Fruit fly (Drosophila melanogaster): ENCODE measurements around the gene CG5381.

The CG5381 gene

DNA sequence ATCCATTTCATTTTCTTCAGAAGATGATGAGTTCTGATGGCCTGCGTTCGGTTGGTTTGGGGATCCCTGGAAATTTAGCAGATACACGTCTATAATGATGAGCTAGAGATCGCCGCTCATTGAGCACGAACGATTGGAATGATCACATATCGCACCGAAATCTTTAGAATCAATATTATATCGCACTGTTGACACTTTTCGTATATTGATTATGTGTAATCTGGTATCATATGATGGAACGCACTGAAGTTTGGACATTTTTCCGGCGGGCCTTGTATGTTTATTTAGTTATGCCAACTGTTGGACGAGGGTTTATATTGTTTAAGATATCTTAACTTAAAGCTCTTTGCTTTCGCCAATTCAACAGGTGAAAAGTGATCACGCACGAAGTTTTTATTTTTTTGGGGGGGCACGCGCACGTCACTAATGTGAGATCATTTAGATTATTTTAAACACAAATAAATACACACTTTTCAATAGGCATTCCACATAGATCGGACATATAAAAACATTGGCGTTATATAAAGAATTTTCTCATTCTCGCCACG lies 1.8 kb downstream of the CG5381 start:
- no peak for TF ChIP-seq ss (GFP tag; optimal IDR thresholded peaks at IDR 0.05)
- no peak for TF ChIP-seq Eip93F (GFP tag; optimal IDR thresholded peaks at IDR 0.05)
- TF ChIP-seq Eip78C (GFP tag): peak; percentile 71
- TF ChIP-seq CG4318 (GFP tag; optimal IDR thresholded peaks at IDR 0.05): no peak
- peak; percentile 85 for TF ChIP-seq fkh (GFP tag; optimal IDR thresholded peaks at IDR 0.05)
- TF ChIP-seq cyc (GFP tag; optimal IDR thresholded peaks at IDR 0.05): peak; percentile 9
- TF ChIP-seq CG3032 (tag; optimal IDR thresholded peaks at IDR 0.05): no peak
- TF ChIP-seq Sox14 (GFP tag; optimal IDR thresholded peaks at IDR 0.05): no peak
- no peak for TF ChIP-seq CG8319 (GFP tag; optimal IDR thresholded peaks at IDR 0.05)

DNA sequence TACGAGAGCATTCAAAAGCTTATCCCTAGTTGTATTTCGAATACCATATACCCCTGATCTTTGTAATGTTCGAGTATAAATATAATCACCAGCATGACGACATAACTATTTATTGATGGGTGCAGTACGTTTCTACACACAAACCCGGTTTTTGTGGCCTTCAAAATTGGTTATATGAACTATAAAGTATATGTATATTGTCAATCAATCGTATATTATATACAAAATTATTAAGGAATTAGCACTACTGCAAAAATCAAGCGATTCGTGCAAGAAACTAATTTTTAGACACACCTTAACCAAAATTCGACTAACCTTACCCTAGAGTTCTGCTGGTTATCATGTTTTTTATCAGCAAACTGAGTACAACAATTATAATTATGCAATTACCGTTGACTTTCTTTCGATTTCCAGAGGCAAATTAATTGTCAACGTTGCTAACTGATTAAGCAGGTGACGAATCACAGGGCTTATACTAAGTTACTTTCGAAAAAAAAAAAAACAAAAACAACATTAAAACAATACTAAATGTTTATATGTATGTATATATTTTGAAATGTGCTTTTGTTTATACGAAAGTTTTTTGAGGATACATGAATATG lies 2.6 kb downstream of the CG5381 start:
- TF ChIP-seq CG11294 (GFP tag; IDR thresholded peaks at IDR 0.05): no peak
- TF ChIP-seq CG15336 (GFP tag; IDR thresholded peaks at IDR 0.05): no peak
- TF ChIP-seq salr (GFP tag; optimal IDR thresholded peaks at IDR 0.05): no peak
- no peak for TF ChIP-seq OdsH (GFP tag; optimal IDR thresholded peaks at IDR 0.05)
- no peak for TF ChIP-seq CG34406 (GFP tag; optimal IDR thresholded peaks at IDR 0.05)
- TF ChIP-seq CG32006 (GFP tag; optimal IDR thresholded peaks at IDR 0.05): no peak
- no peak for TF ChIP-seq Hr39 (GFP tag; optimal IDR thresholded peaks at IDR 0.05)
- peak; percentile 94 for TF ChIP-seq vri (GFP tag; optimal IDR thresholded peaks at IDR 0.05)
- no peak for TF ChIP-seq Ets96B (tag; optimal IDR thresholded peaks at IDR 0.05)
- no peak for TF ChIP-seq lz (GFP tag; optimal IDR thresholded peaks at IDR 0.05)
- no peak for TF ChIP-seq Eip75B (GFP tag; optimal IDR thresholded peaks at IDR 0.05)
- no peak for TF ChIP-seq CG4318 (GFP tag; optimal IDR thresholded peaks at IDR 0.05)
- no peak for TF ChIP-seq Sox15 (GFP tag; optimal IDR thresholded peaks at IDR 0.05)
- no peak for TF ChIP-seq Hr38 (GFP tag; optimal IDR thresholded peaks at IDR 0.05)
- no peak for TF ChIP-seq esn (GFP tag; optimal IDR thresholded peaks at IDR 0.05)
- peak; percentile 27 for TF ChIP-seq Eip93F (GFP tag; optimal IDR thresholded peaks at IDR 0.05)
- TF ChIP-seq Eip78C (GFP tag): no peak

DNA sequence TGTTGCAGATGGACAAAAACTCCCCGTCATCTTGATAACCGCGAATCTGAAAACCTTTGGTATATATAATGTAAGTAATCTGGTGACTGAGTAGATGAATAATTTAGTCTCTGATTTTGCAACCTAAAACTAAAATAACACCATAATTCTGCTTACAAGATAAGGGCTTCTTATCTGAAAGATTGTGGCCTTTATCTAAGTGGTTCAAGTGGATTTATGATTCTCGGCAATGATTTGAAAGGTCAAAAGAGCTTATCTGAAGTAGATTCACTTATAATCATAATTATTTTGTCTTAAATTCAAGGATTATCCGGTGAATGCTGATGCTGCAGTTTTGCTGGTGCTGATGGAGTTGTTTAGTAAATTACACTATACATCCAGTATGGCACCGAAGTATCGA lies 7.0 kb downstream of the CG5381 start:
- TF ChIP-seq Blimp-1 (GFP tag; optimal IDR thresholded peaks at IDR 0.05): no peak
- no peak for TF ChIP-seq svp (GFP tag)
- no peak for TF ChIP-seq Eip93F (GFP tag; optimal IDR thresholded peaks at IDR 0.05)
- no peak for TF ChIP-seq CG34406 (GFP tag; optimal IDR thresholded peaks at IDR 0.05)
- no peak for TF ChIP-seq CG31627 (GFP tag; optimal IDR thresholded peaks at IDR 0.05)
- no peak for TF ChIP-seq CG16779 (tag; optimal IDR thresholded peaks at IDR 0.05)
- TF ChIP-seq achi (GFP tag; optimal IDR thresholded peaks at IDR 0.05): no peak
- no peak for TF ChIP-seq pdm3 (GFP tag; optimal IDR thresholded peaks at IDR 0.05)
- TF ChIP-seq Met (GFP tag; optimal IDR thresholded peaks at IDR 0.05): no peak
- no peak for TF ChIP-seq spab (GFP tag; optimal IDR thresholded peaks at IDR 0.05)
- TF ChIP-seq Sox102F (GFP tag; optimal IDR thresholded peaks at IDR 0.05): no peak
- no peak for TF ChIP-seq Lpt (GFP tag; optimal IDR thresholded peaks at IDR 0.05)
- no peak for TF ChIP-seq CG6792 (GFP tag; optimal IDR thresholded peaks at IDR 0.05)
- TF ChIP-seq CG3032 (tag; optimal IDR thresholded peaks at IDR 0.05): no peak
- no peak for TF ChIP-seq Eip78C (GFP tag)
- TF ChIP-seq CG32006 (GFP tag; optimal IDR thresholded peaks at IDR 0.05): no peak
- no peak for TF ChIP-seq Ets96B (tag; optimal IDR thresholded peaks at IDR 0.05)

DNA sequence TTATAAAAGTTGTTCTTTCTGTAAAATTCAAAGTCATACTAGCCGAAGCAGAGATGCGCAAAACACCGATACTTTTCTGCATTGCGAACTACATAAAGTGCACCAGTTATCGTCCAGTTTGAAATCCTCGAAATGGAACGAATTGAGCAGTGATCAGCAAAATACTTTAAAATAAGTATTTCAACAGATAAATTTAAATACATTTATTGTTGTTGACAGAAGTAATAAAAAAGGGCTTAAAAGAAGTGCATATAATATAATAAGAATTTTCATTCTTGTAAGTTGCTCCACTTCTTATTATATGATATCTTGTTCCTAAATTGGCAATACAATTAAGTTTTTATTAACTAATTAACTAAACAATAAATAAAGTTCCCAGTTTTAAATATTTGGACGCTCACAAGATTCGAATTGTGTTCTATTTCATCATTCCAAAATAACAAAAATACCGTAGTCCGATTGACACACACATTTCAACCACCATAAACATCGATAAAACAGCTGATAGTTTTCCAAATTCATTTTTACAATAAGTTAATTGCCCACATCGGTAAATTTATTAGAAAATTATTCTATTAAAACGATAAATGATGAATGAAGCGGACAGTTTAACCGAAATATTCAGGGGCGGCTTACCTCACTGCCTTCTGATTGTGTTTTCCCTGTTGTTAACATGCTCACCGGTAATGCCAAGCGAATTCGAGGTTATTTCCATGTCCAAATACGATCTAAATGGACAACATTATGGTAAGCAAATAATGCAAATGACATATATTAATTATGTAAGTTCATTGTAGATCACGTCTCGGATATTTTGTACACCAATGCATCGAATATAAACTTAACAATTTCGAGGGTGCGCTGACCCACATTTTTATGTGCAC lies 8.3 kb downstream of the CG5381 start, which contains the start of the genes Usp14 and CG4972:
Usp14 (minus strand) TSS at position 70 of the 884 bp plus-strand sequence.
CG4972 (plus strand) TSS at position 466 of the 884 bp plus-strand sequence.
- peak; percentile 25 for TF ChIP-seq fkh (GFP tag; optimal IDR thresholded peaks at IDR 0.05)
- no peak for TF ChIP-seq CG11294 (GFP tag; IDR thresholded peaks at IDR 0.05)
- TF ChIP-seq Sox14 (GFP tag; optimal IDR thresholded peaks at IDR 0.05): peak; percentile 21
- peak; percentile 6 for TF ChIP-seq esn (GFP tag; optimal IDR thresholded peaks at IDR 0.05)
- peak; percentile 34 for TF ChIP-seq CG3032 (tag; optimal IDR thresholded peaks at IDR 0.05)
- peak; percentile 22 for TF ChIP-seq cyc (GFP tag; optimal IDR thresholded peaks at IDR 0.05)
- peak; percentile 26 for TF ChIP-seq topi (GFP tag; optimal IDR thresholded peaks at IDR 0.05)
- TF ChIP-seq Smox (GFP tag; optimal IDR thresholded peaks at IDR 0.05): no peak
- TF ChIP-seq spab (GFP tag; optimal IDR thresholded peaks at IDR 0.05): no peak

Data from whole organism, prepupa.